Worm (Caenorhabditis elegans) whole organism, L2 larva: ENCODE data around the gene R09E10.2.

Source experiments
- ama-1 ChIP-seq: fragments of 150-350 bp; optimal IDR thresholded peaks from 2 replicates; lab custom pipeline; 2018; ENCODE audit warnings: inconsistent platforms
- ceh-82 ChIP-seq: fragments of 150-350 bp; optimal IDR thresholded peaks from 2 replicates; lab custom pipeline; 2014; ENCODE audit warnings: missing biosample characterization, missing genetic modification characterization
- egl-27 ChIP-seq: sonication (generic microtip); optimal IDR thresholded peaks from 3 replicates; lab custom pipeline; 2017; ENCODE audit warnings: missing biosample characterization, missing genetic modification reagents, missing genetic modification characterization
- elt-3 ChIP-seq: sonication (generic microtip); optimal IDR thresholded peaks from 2 replicates; lab custom pipeline; 2017; ENCODE audit warnings: missing biosample characterization, missing genetic modification characterization
- fos-1 ChIP-seq: fragments of 150-350 bp; optimal IDR thresholded peaks from 2 replicates; lab custom pipeline; 2014; ENCODE audit warnings: missing biosample characterization, missing genetic modification characterization
- lin-39 ChIP-seq: fragments of 150-350 bp; optimal IDR thresholded peaks from 2 replicates; lab custom pipeline; 2014; ENCODE audit warnings: missing biosample characterization, missing genetic modification reagents, missing genetic modification characterization
- mdl-1 ChIP-seq, 2 experiments: fragments of 150-350 bp in 1 of 2; sonication (generic microtip) in 1 of 2; optimal IDR thresholded peaks; 2 replicates each; lab custom pipeline; 2017; ENCODE audit warnings: missing biosample characterization in 2 of 2, missing genetic modification characterization in 2 of 2
- nhr-11 ChIP-seq: fragments of 150-350 bp; optimal IDR thresholded peaks from 2 replicates; lab custom pipeline; 2014; ENCODE audit warnings: missing biosample characterization, missing genetic modification characterization
- nhr-12 ChIP-seq: fragments of 150-350 bp; optimal IDR thresholded peaks from 2 replicates; lab custom pipeline; 2014; ENCODE audit warnings: missing biosample characterization, missing genetic modification characterization
- nhr-237 ChIP-seq: fragments of 150-350 bp; optimal IDR thresholded peaks from 2 replicates; lab custom pipeline; 2014; ENCODE audit warnings: missing biosample characterization, missing genetic modification characterization
- sma-3 ChIP-seq: sonication (generic microtip); optimal IDR thresholded peaks from 2 replicates; lab custom pipeline; 2016; ENCODE audit warnings: missing genetic modification reagents, missing genetic modification characterization, missing compliant biosample characterization
- unc-62 ChIP-seq: fragments of 150-350 bp; optimal IDR thresholded peaks from 2 replicates; lab custom pipeline; 2014; ENCODE audit warnings: missing biosample characterization, missing genetic modification reagents, missing genetic modification characterization

DNA sequence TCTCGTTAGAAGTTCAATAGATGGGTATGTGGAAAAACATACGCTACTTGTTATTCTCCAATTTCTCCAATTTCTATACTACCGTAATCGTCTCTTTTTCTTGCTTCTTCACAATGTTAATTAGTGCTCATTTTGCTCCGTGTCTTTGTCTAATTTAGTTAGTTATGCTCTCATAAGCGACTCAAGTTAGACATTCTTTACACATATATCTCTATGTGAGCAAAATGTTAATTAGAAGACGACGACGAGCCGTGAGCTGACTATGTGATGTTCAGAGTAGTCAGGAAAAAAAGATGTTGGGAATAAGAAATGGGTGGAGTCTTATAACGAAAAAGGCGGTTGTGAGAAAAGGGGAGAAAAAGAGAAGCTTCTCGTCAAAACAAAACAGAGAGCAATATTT, 29.4 kb upstream of the R09E10.2 start:
- TF ChIP-seq sma-3: no peak
- no peak for TF ChIP-seq ceh-82
- TF ChIP-seq nhr-12: no peak
- no peak for TF ChIP-seq lin-39
- no peak for TF ChIP-seq egl-27 (tag; lab: Kevin White, UChicago)
- TF ChIP-seq fos-1 (tag; lab: Kevin White, UChicago): no peak
- no peak for TF ChIP-seq mdl-1 (tag; optimal IDR thresholded peaks at IDR 0.05; lab: Kevin White, UChicago)
- TF ChIP-seq nhr-11 (tag; lab: Kevin White, UChicago): no peak
- no peak for TF ChIP-seq nhr-237 (tag; lab: Kevin White, UChicago)
- no peak for TF ChIP-seq unc-62 (GFP tag; lab: Kevin White, UChicago)
- TF ChIP-seq elt-3 (tag; lab: Kevin White, UChicago): no peak
- no peak for TF ChIP-seq ama-1 (lab: Kevin White, UChicago)
